Worm (Caenorhabditis elegans): ENCODE results near the gene lgc-23.

- TF ChIP-seq him-1 (tag; optimal IDR thresholded peaks at IDR 0.05) (no peak), W03F9.2 (tag; optimal IDR thresholded peaks at IDR 0.05) (no peak)
Observed at ce11 chrX:12114024-12114423, 49.0 kb downstream of the lgc-23 start, which contains the start of gene lgc-15.
